Worm (Caenorhabditis elegans) whole organism, mixed stage, embryonic: ENCODE data around the gene nspb-7.

Experiments used
- lin-32 ChIP-seq: fragments of 200-800 bp; sonication (Bioruptor generic); optimal IDR thresholded peaks from 2 replicates; lab custom pipeline; 2018; ENCODE audit warnings: mild to moderate bottlenecking, missing genetic modification characterization, missing compliant biosample characterization
- pha-4 ChIP-seq: fragments of 150-350 bp; optimal IDR thresholded peaks from 2 replicates; lab custom pipeline; 2018; ENCODE audit warnings: missing biosample characterization, missing genetic modification reagents, missing genetic modification characterization
- unc-62 ChIP-seq: fragments of 150-350 bp; optimal IDR thresholded peaks from 2 replicates; lab custom pipeline; 2014; ENCODE audit warnings: missing biosample characterization, missing genetic modification reagents, missing genetic modification characterization
- ztf-11 ChIP-seq: fragments of 150-350 bp; optimal IDR thresholded peaks from 2 replicates; lab custom pipeline; 2014; ENCODE audit warnings: missing biosample characterization, missing genetic modification characterization

ce11 chrII:14602735-14603134 lies 24.6 kb downstream of the nspb-7 start:
- TF ChIP-seq pha-4 (tag; lab: Kevin White, UChicago) (no peak), unc-62 (GFP tag; lab: Kevin White, UChicago) (no peak), lin-32 (no peak), ztf-11 (tag; lab: Kevin White, UChicago) (no peak)
